Fruit fly (Drosophila melanogaster) whole organism, pupa: ENCODE data around the gene CG43760.

ENCODE experiments used
- CG12605 ChIP-seq: fragments of 200-800 bp; sonication (Bioruptor generic); IDR thresholded peaks from 2 replicates; pipeline ENCODE4 v1.3.6; 2022; ENCODE audit warnings: missing biosample characterization, missing genetic modification characterization
- CG13204 ChIP-seq: fragments of 200-800 bp; sonication (Bioruptor generic); optimal IDR thresholded peaks from 2 replicates; lab custom pipeline; 2018; ENCODE audit warnings: missing biosample characterization, mild to moderate bottlenecking, missing genetic modification characterization, moderate library complexity
- CG14655 ChIP-seq: fragments of 200-800 bp; sonication (Bioruptor generic); optimal IDR thresholded peaks from 3 replicates; lab custom pipeline; 2017; ENCODE audit warnings: mild to moderate bottlenecking, missing biosample characterization, missing genetic modification reagents, missing genetic modification characterization
- CG17806 ChIP-seq: fragments of 200-800 bp; sonication (Bioruptor generic); optimal IDR thresholded peaks from 2 replicates; lab custom pipeline; 2018; ENCODE audit warnings: missing biosample characterization, mild to moderate bottlenecking, missing genetic modification characterization, moderate library complexity
- CG32121 ChIP-seq: fragments of 200-800 bp; sonication (Bioruptor generic); IDR thresholded peaks from 2 replicates; pipeline ENCODE4 v1.3.6; 2022; ENCODE audit warnings: missing biosample characterization, missing genetic modification characterization
- CG34367 ChIP-seq: fragments of 200-800 bp; sonication (Bioruptor generic); optimal IDR thresholded peaks from 2 replicates; lab custom pipeline; 2018; ENCODE audit warnings: missing biosample characterization, mild to moderate bottlenecking, missing genetic modification characterization
- CG8159 ChIP-seq: fragments of 200-800 bp; sonication (Bioruptor generic); optimal IDR thresholded peaks from 3 replicates; lab custom pipeline; 2018; ENCODE audit warnings: missing biosample characterization, mild to moderate bottlenecking, missing genetic modification characterization, moderate library complexity
- CG8301 ChIP-seq: fragments of 200-800 bp; sonication (Bioruptor generic); optimal IDR thresholded peaks from 2 replicates; lab custom pipeline; 2018; ENCODE audit warnings: missing biosample characterization, mild to moderate bottlenecking, missing genetic modification characterization
- CG9948 ChIP-seq: fragments of 200-800 bp; sonication (Bioruptor generic); optimal IDR thresholded peaks from 2 replicates; lab custom pipeline; 2018; ENCODE audit warnings: missing biosample characterization, mild to moderate bottlenecking, missing genetic modification characterization, moderate library complexity
- EcR ChIP-seq: fragments of 200-800 bp; sonication (Bioruptor generic); optimal IDR thresholded peaks from 3 replicates; lab custom pipeline; 2019; ENCODE audit warnings: missing biosample characterization, missing genetic modification characterization, mild to moderate bottlenecking, moderate library complexity, missing genetic modification reagents
- Snoo ChIP-seq: fragments of 200-800 bp; sonication (Bioruptor generic); optimal IDR thresholded peaks from 3 replicates; lab custom pipeline; 2017; ENCODE audit warnings: missing biosample characterization, mild to moderate bottlenecking, missing genetic modification characterization, inconsistent platforms
- fd96Ca ChIP-seq: fragments of 200-800 bp; sonication (Bioruptor generic); IDR thresholded peaks from 3 replicates; pipeline ENCODE4 v1.3.6; 2022; ENCODE audit warnings: missing biosample characterization, missing genetic modification characterization

dm6 chr2L:15761409-15762407 is 14.9 kb downstream of the CG43760 start:
- 0 out of 3 replicates have a peak, but pooled peaks have one; percentile 62 for TF ChIP-seq fd96Ca
- peak; percentile 64 for TF ChIP-seq CG34367
- peak; percentile 78 for TF ChIP-seq Snoo (tag; lab: Kevin White, UChicago)
- TF ChIP-seq CG12605 (GFP tag; lab: Robert Waterston, UW) = peak; percentile 75
- TF ChIP-seq CG13204 = no peak
- TF ChIP-seq CG9948 (tag; lab: Kevin White, UChicago) = peak; percentile 81
- peak; percentile 76 for TF ChIP-seq CG8301 (tag; lab: Kevin White, UChicago)
- peak; percentile 85 for TF ChIP-seq CG32121
- TF ChIP-seq CG17806 (tag; lab: Kevin White, UChicago) = peak; percentile 79
- peak; percentile 83 for TF ChIP-seq EcR (GFP tag; lab: Kevin White, UChicago)
- peak; percentile 87 for TF ChIP-seq CG8159 (tag; lab: Kevin White, UChicago)
- no peak for TF ChIP-seq CG14655 (GFP tag; lab: Kevin White, UChicago)
